Worm (Caenorhabditis elegans): ENCODE results near the gene srh-250.

ce11 chrII:3879945-3880344 is 1.5 kb downstream of the srh-250 start, which contains the start of gene nhr-166:
- TF ChIP-seq lin-26 (GFP tag; IDR thresholded peaks at IDR 0.05) (no peak), sptf-2 (GFP tag; optimal IDR thresholded peaks at IDR 0.05) (no peak), F49E8.2 (tag; optimal IDR thresholded peaks at IDR 0.05; ENCODE audit: insufficient read depth) (no peak), nhr-90 (tag; optimal IDR thresholded peaks at IDR 0.05) (no peak), ztf-18 (tag; optimal IDR thresholded peaks at IDR 0.05) (no peak), efl-1 (GFP tag; optimal IDR thresholded peaks at IDR 0.05) (no peak)
